Fruit fly (Drosophila melanogaster): ENCODE measurements around the gene Or85e.
A peak's percentile ranks its signal among the peaks of the same experiment; 100 is the strongest.

Or85e gene

DNA sequence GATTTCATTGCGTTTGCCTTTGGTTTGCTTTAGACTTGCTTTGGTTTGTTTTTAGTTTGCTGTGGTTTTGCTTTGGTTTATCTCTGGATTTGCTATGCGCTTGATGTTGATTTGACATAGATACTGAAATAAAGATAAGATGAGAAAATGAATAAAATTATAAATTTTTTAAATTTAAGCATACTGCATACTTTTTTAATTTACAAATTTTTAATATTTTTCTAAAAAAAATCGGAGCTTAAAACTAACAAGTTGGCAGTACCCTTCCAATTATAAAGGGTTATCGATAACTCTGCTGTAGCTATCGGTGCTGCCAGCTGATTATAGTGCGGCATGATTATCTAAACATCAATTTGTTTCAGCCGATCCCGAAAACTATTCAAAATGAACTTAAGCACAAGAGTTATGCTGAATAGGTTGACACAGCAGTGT is 38.1 kb upstream of the Or85e start, which contains the start of gene mRpL19:
mRpL19 (plus strand) TSS at position 307 of the 432 bp plus-strand sequence.
- no peak for TF ChIP-seq CG14655 (GFP tag; optimal IDR thresholded peaks at IDR 0.05)
- TF ChIP-seq CG32121 (GFP tag; IDR thresholded peaks at IDR 0.05), result peak; percentile 34; the same call in 1 of the 2 replicates
- no peak for TF ChIP-seq EcR (GFP tag; optimal IDR thresholded peaks at IDR 0.05)
- TF ChIP-seq Snoo (tag; optimal IDR thresholded peaks at IDR 0.05), result no peak
- peak; percentile 31 for TF ChIP-seq CG17806 (tag; optimal IDR thresholded peaks at IDR 0.05)
- peak; percentile 25 for TF ChIP-seq CG8159 (tag; optimal IDR thresholded peaks at IDR 0.05)
- no peak for TF ChIP-seq Pif1B (GFP tag; optimal IDR thresholded peaks at IDR 0.05)
- no peak for TF ChIP-seq rn (GFP tag; IDR thresholded peaks at IDR 0.05)
- peak; percentile 16 for TF ChIP-seq CG9948 (tag; optimal IDR thresholded peaks at IDR 0.05)
- TF ChIP-seq CG15710 (tag; optimal IDR thresholded peaks at IDR 0.05), result peak; percentile 27
- TF ChIP-seq Pif1A (GFP tag; optimal IDR thresholded peaks at IDR 0.05), result no peak

DNA sequence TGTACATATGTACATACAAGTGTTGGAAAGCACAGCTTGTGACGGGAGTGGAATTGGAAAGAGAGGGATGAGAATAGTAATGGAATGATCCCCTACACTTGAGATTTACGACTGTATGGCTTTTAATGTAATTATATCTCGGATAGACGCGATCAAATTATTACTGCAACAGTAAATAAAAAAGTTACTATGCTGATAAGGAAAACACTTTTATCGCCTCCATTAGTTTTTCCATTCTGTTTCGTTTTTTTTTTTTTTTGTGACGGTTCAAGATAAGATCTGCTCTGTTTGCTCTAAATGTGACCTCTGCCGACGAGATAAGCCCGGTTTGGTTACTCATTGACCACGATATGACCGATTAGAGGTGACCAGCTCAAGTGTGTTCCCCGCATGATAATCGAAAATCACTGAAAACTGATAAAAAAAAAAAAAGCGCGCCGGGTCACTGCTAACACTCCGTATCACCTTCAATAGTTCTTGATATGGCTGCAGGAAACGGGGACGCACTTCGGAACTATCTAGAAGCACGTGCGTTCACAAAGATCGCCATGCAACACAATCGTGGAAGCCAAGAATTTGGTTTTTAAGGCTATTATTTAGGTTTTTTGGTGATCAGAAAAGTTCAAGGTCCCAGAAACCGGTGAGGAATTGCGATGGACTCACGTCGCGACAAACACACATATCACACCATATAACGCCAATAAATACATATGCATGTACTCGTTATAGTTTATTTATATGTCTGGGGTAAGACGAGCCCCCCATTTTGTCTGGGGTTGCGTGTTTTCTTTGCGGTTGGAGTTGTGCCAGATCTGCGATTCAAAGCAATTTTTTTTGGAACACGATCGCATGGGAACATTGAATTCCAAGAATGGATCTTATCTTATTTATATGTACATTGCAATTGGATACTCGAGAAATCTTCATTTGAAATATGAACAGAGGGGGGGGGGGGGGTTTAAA is 35.1 kb upstream of the Or85e start, which contains the start of gene p:
p (minus strand) TSS at position 156 of the 963 bp plus-strand sequence.
- TF ChIP-seq fd96Ca (GFP tag; IDR thresholded peaks at IDR 0.05), result no peak
- TF ChIP-seq CG9948 (tag; optimal IDR thresholded peaks at IDR 0.05), result peak; percentile 46
- no peak for TF ChIP-seq CG13204 (GFP tag; optimal IDR thresholded peaks at IDR 0.05)
- peak; percentile 56 for TF ChIP-seq Ets98B (GFP tag; IDR thresholded peaks at IDR 0.05)
- TF ChIP-seq Pif1B (GFP tag; optimal IDR thresholded peaks at IDR 0.05), result peak; percentile 16
- TF ChIP-seq CG8301 (tag; optimal IDR thresholded peaks at IDR 0.05), result peak; percentile 49
- TF ChIP-seq CG15710 (tag; optimal IDR thresholded peaks at IDR 0.05), result peak; percentile 46
- TF ChIP-seq EcR (GFP tag; optimal IDR thresholded peaks at IDR 0.05), result no peak
- no peak for TF ChIP-seq CG32121 (GFP tag; IDR thresholded peaks at IDR 0.05)
- TF ChIP-seq gl (tag; optimal IDR thresholded peaks at IDR 0.05), result peak; percentile 20
- TF ChIP-seq CG34367 (tag; optimal IDR thresholded peaks at IDR 0.05), result peak; percentile 40
- no peak for TF ChIP-seq CG10348 (GFP tag; IDR thresholded peaks at IDR 0.05)
- TF ChIP-seq CG14655 (GFP tag; optimal IDR thresholded peaks at IDR 0.05), result peak; percentile 53
- peak; percentile 37 for TF ChIP-seq Pif1A (GFP tag; optimal IDR thresholded peaks at IDR 0.05)
- peak; percentile 50; the same call in 1 of the 2 replicates for TF ChIP-seq CG12605 (GFP tag; IDR thresholded peaks at IDR 0.05)
- TF ChIP-seq CG8159 (tag; optimal IDR thresholded peaks at IDR 0.05), result peak; percentile 58
- no peak for TF ChIP-seq rn (GFP tag; IDR thresholded peaks at IDR 0.05)
- peak; percentile 17 for TF ChIP-seq D1 (tag; optimal IDR thresholded peaks at IDR 0.05)
- TF ChIP-seq CG17806 (tag; optimal IDR thresholded peaks at IDR 0.05), result peak; percentile 49
- TF ChIP-seq CG4496 (GFP tag; IDR thresholded peaks at IDR 0.05), result peak; percentile 42; the same call in 1 of the 3 replicates
- TF ChIP-seq Snoo (tag; optimal IDR thresholded peaks at IDR 0.05), result no peak

DNA sequence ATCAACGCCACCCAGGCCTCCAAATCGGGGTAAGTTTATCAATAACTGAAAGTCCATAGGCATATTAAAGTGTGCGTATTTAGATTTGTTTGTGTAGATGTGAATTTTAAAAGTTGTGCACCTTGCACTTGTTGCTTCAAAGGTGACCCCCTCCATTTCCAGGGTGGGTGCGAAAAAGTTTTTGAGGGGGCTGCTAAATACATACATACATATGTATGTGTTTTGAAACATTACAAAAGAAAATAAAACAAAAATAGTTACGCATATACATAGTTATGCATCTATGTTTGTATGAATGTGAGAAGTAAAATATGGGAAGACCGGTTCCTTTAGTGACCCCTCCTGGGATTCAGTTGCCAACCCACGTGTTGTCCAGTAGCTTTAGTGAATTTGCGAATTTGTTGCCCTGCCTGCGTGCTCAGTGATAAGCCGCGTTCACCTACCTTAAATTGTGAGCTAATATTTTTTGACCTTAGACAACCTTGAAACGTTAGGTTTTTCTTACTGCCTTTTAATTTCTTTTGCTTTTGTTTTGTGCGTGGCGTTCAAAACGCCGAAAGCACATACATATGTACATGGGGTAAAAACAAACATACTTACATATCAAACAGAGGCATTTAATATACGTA is 34.3 kb upstream of the Or85e start:
- TF ChIP-seq CG4496 (GFP tag; IDR thresholded peaks at IDR 0.05), result peak; percentile 47; the same call in 1 of the 3 replicates
- TF ChIP-seq CG34367 (tag; optimal IDR thresholded peaks at IDR 0.05), result no peak
- no peak for TF ChIP-seq Pif1B (GFP tag; optimal IDR thresholded peaks at IDR 0.05)
- TF ChIP-seq CG32121 (GFP tag; IDR thresholded peaks at IDR 0.05), result peak; percentile 56; the same call in 1 of the 2 replicates
- TF ChIP-seq Ets98B (GFP tag; IDR thresholded peaks at IDR 0.05), result peak; percentile 51
- TF ChIP-seq rn (GFP tag; IDR thresholded peaks at IDR 0.05), result no peak
- TF ChIP-seq CG10348 (GFP tag; IDR thresholded peaks at IDR 0.05), result no peak
- TF ChIP-seq EcR (GFP tag; optimal IDR thresholded peaks at IDR 0.05), result peak; percentile 19
- peak; percentile 9 for TF ChIP-seq Pif1A (GFP tag; optimal IDR thresholded peaks at IDR 0.05)
- TF ChIP-seq fd96Ca (GFP tag; IDR thresholded peaks at IDR 0.05), result peak; percentile 58; the same call in 2 of the 3 replicates

DNA sequence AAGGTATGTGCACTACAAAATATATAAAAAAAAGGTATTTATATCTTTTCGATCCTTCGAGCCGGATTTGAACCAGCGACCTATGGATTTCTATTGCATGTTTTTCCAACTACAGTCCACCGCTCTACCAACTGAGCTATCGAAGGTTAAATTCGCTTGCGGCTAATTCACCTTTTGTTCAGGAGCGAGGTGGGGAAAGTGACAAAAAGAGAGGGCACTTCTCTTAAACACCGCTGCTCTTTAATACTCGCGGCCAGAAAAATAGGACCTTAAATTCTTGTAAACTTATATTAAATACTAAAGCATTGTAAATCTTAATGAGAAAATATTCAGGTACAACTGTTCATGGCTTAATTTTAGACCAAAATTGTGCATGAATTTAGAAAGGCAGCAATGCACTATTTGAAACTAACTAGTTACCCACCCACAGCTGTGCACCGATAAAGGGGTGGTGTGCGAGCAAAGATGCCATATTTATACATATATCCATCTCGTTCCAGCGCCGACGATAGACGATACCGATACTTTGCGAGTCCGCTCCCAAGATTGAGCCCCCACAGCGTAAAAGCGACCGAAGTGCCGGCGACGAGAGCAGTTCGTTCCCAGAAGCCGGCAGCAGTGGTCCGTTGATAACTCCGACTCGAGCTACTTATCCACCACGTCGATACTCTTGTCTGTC is 33.5 kb upstream of the Or85e start:
- TF ChIP-seq D1 (tag; optimal IDR thresholded peaks at IDR 0.05) (peak; percentile 86), Ets98B (GFP tag; IDR thresholded peaks at IDR 0.05) (peak; percentile 99), CG8159 (tag; optimal IDR thresholded peaks at IDR 0.05) (peak; percentile 98), CG32121 (GFP tag; IDR thresholded peaks at IDR 0.05) (peak; percentile 97), CG34367 (tag; optimal IDR thresholded peaks at IDR 0.05) (peak; percentile 98), Pif1B (GFP tag; optimal IDR thresholded peaks at IDR 0.05) (peak; percentile 99), CG10348 (GFP tag; IDR thresholded peaks at IDR 0.05) (peak; percentile 89), CG12605 (GFP tag; IDR thresholded peaks at IDR 0.05) (peak; percentile 98), CG14655 (GFP tag; optimal IDR thresholded peaks at IDR 0.05) (peak; percentile 98), CG4496 (GFP tag; IDR thresholded peaks at IDR 0.05) (peak; percentile 99), CG8301 (tag; optimal IDR thresholded peaks at IDR 0.05) (peak; percentile 99), EcR (GFP tag; optimal IDR thresholded peaks at IDR 0.05) (peak; percentile 45), Pif1A (GFP tag; optimal IDR thresholded peaks at IDR 0.05) (peak; percentile 99), CG17806 (tag; optimal IDR thresholded peaks at IDR 0.05) (peak; percentile 98), CG9948 (tag; optimal IDR thresholded peaks at IDR 0.05) (peak; percentile 98), Snoo (tag; optimal IDR thresholded peaks at IDR 0.05) (peak; percentile 97), gl (tag; optimal IDR thresholded peaks at IDR 0.05) (peak; percentile 96), CG15710 (tag; optimal IDR thresholded peaks at IDR 0.05) (peak; percentile 97), CG13204 (GFP tag; optimal IDR thresholded peaks at IDR 0.05) (peak; percentile 94), rn (GFP tag; IDR thresholded peaks at IDR 0.05) (peak; percentile 92), fd96Ca (GFP tag; IDR thresholded peaks at IDR 0.05) (peak; percentile 97)
